Worm (Caenorhabditis elegans): ENCODE measurements around the gene smrd-1.

ce11 chrIII:10396891-10397502, 38.8 kb downstream of the smrd-1 start:
- TF ChIP-seq nhr-90 (tag; optimal IDR thresholded peaks at IDR 0.05) (no peak), hmg-1.2 (GFP tag; IDR thresholded peaks at IDR 0.05) (no peak), ama-1 (optimal IDR thresholded peaks at IDR 0.05) (no peak), ama-1 (GFP tag; optimal IDR thresholded peaks at IDR 0.05) (no peak), lin-40 (tag; optimal IDR thresholded peaks at IDR 0.05) (no peak), Y53F4B.3 (GFP tag; IDR thresholded peaks at IDR 0.05) (no peak), ceh-100 (GFP tag; IDR thresholded peaks at IDR 0.05) (no peak), mxl-1 (tag; optimal IDR thresholded peaks at IDR 0.05) (no peak), ztf-3 (GFP tag; optimal IDR thresholded peaks at IDR 0.05) (no peak), ztf-6 (GFP tag; IDR thresholded peaks at IDR 0.05) (no peak), rec-8 (tag; optimal IDR thresholded peaks at IDR 0.05) (no peak), pha-4 (tag; optimal IDR thresholded peaks at IDR 0.05) (no peak), efl-1 (GFP tag; optimal IDR thresholded peaks at IDR 0.05) (no peak)

Data from whole organism, young adult.